Worm (Caenorhabditis elegans) whole organism, L4/young adult: ENCODE results near the gene erd-2.1.
A peak's percentile ranks its signal among the peaks of the same experiment; 100 is the strongest.

ENCODE experiments used
- W03F9.2 ChIP-seq: fragments of 150-350 bp; optimal IDR thresholded peaks from 2 replicates; lab custom pipeline; 2014; ENCODE audit warnings: missing biosample characterization, missing genetic modification characterization
- dao-5 ChIP-seq: sonication (generic microtip); optimal IDR thresholded peaks from 2 replicates; lab custom pipeline; 2016; ENCODE audit warnings: missing genotype, missing genetic modification characterization, moderate library complexity, missing compliant biosample characterization
- him-1 ChIP-seq: sonication (generic microtip); optimal IDR thresholded peaks from 2 replicates; lab custom pipeline; 2016; ENCODE audit warnings: missing genotype, missing genetic modification reagents, missing genetic modification characterization, missing compliant biosample characterization

Gene erd-2.1

DNA sequence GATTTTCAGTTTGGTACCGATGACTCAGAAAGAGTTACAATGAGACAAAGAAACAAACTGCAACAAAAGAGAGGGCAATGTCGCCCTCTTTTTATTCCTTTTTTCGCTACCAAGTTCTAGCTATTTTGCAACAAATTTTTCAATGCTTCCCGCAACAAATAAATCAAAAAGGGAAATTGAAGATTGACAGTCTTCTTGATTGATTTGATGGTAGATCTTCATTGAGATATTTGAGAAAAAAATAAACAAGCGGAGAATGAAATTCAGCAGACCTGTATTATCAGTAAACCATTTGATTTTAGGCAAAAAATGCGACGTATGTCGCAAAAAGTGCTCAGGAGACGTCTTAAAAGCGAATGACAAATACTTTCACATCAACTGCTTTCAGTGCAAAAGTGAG is 11.4 kb downstream of the erd-2.1 start:
- TF ChIP-seq him-1 (tag; lab: Kevin White, UChicago) = no peak
- TF ChIP-seq dao-5 (tag; lab: Kevin White, UChicago) = no peak
- TF ChIP-seq W03F9.2 (tag; lab: Kevin White, UChicago) = no peak

DNA sequence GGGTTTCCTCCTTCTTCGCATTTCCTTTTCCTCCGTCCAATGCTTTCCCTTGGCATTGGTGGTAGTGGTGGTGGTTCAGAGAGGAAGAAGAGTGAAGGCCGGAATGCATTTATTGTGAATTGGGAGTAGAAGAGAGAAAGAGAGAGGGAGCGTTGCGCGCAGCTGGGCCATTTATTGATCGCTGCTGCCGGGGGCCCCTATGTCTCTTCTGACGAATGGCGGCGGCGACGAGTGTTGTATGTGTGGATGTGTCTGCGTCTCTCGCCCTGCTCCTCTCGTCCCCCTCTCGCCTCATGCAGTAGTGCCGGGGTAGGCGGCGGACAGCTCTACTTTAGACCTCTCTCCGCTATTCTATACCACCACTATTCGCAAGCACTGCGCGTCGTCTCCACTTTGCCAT is 12.0 kb downstream of the erd-2.1 start, which contains the start of gene unc-115:
Gene unc-115 (plus strand): TSS at position 301 of the 400 bp plus-strand sequence.
- TF ChIP-seq him-1 (tag; lab: Kevin White, UChicago) (peak; percentile 88), dao-5 (tag; lab: Kevin White, UChicago) (no peak), W03F9.2 (tag; lab: Kevin White, UChicago) (peak; percentile 55)

DNA sequence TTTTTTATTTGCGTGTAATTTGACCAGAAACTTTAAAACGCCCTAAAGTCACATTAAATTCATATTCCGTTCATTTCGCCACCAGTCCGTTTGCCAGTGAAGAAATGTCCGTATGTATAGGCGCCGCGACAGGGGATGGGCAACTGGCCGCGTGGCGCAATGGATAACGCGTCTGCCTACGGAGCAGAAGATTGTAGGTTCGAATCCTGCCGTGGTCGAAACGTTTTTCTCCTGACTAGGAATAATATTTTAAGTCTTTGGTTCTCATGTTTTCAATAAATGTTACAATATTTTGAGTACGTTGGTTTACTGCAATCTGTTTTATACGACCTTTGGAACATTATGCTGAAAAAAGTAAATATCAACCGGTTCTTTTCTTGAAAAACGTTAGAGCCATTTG is 13.6 kb downstream of the erd-2.1 start:
- TF ChIP-seq dao-5 (tag; lab: Kevin White, UChicago) (peak; percentile 72), him-1 (tag; lab: Kevin White, UChicago) (peak; percentile 87), W03F9.2 (tag; lab: Kevin White, UChicago) (peak; percentile 32)

DNA sequence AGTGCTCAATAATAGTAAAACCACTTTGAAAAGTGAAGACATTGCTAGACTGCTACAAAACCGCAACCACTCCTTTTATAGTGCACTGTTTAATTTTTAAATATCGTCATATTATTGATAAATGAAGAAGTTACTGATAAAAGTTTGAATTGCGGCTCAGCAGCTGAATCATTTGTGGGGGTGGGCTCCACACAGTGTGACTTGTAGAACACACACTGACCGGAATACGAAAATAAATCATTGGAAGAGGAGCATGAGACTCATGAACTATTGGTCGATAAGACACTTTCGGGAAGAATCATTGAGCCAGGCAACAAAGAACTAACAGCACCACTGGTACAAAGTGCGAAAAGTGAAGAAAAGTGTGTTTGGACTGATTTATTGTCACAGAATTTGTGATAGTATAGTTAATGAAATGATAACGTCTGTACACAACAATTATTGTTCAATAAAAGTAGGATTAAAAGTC is 16.6 kb downstream of the erd-2.1 start, which contains the start of gene oac-14:
Gene oac-14 (minus strand): TSS at position 51 of the 469 bp plus-strand sequence.
- TF ChIP-seq him-1 (tag; lab: Kevin White, UChicago) (no peak), dao-5 (tag; lab: Kevin White, UChicago) (no peak), W03F9.2 (tag; lab: Kevin White, UChicago) (no peak)

DNA sequence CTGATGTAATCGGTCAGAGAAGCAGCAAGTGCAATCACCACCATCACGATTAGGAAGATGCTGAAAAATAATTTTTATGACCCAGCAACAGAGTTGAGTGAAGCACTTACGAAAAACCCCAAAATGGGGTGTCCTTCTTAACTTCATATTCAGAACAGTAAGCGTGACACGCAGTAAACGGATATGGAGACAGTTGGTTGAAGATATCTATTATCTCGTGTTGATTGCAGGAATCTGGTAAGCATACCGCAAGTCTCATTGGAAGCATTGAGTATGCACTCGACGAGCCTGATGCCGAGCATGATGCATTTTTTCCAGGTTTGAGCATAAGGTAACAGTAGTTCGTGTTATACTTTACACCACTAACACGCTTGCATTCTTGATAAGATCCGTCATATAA is 17.4 kb downstream of the erd-2.1 start:
- TF ChIP-seq him-1 (tag; lab: Kevin White, UChicago) = no peak
- no peak for TF ChIP-seq W03F9.2 (tag; lab: Kevin White, UChicago)
- TF ChIP-seq dao-5 (tag; lab: Kevin White, UChicago) = no peak

DNA sequence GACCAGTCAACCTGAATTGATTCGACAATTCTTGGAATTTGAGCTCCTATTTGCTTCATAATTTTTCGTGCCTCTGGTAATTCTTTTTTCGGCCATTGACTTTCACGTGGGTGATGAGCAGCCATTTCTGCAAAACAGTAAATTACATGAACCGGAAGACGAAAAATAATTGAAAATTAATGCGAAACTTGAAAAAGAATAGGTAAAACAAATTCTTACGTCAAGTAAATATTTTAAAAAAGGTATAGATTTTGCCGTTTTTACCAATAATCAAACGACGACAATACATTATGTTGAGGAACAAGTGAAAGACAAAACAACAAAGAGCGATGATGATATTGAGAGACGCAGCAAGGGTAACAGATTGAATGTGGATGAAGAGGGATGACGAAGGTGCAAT is 20.1 kb downstream of the erd-2.1 start, which contains the start of gene moc-1:
Gene moc-1 (minus strand): TSS at position 127 of the 400 bp plus-strand sequence.
- TF ChIP-seq W03F9.2 (tag; lab: Kevin White, UChicago) (no peak), dao-5 (tag; lab: Kevin White, UChicago) (no peak), him-1 (tag; lab: Kevin White, UChicago) (no peak)

DNA sequence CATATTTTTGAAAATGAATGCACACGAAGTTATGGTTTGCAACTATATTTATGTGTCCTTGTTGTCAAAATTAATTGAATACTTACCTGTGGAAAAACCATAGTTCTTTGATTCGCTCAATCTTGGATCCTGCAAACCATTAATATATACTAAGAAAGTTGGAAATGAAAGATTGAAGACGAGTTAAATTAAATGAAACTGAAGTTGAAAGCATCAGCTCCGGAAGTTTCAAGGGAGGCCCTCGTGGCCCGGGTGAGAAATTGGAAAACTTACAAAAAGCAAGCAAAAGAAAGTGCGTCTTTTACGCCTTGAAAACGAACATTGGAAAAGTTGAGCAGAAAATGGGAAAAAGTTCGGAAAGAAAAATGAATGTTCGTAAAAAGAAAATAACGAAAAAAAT is 25.5 kb downstream of the erd-2.1 start, which contains the start of gene unc-58:
Gene unc-58 (minus strand): TSS at position 101 of the 400 bp plus-strand sequence.
- no peak for TF ChIP-seq dao-5 (tag; lab: Kevin White, UChicago)
- no peak for TF ChIP-seq W03F9.2 (tag; lab: Kevin White, UChicago)
- TF ChIP-seq him-1 (tag; lab: Kevin White, UChicago) = no peak

DNA sequence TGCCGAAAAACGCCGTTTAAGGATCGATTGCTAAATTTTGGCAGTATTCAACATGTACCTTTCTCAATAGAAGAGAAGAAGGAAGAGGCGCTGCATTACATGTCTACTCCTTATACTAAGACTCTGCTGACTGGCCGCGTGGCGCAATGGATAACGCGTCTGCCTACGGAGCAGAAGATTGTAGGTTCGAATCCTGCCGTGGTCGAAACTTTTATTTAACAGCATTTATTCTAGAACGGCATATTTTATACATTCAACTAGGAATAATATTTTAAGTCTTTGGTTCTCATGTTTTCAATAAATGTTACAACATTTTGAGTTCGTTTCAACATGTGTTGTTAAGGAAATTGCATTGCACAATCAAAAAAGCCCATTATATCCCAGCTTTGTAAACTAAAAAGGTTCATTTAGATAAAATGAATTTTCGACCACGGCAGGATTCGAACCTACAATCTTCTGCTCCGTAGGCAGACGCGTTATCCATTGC is 26.0 kb downstream of the erd-2.1 start:
- TF ChIP-seq him-1 (tag; lab: Kevin White, UChicago) = peak; percentile 47

DNA sequence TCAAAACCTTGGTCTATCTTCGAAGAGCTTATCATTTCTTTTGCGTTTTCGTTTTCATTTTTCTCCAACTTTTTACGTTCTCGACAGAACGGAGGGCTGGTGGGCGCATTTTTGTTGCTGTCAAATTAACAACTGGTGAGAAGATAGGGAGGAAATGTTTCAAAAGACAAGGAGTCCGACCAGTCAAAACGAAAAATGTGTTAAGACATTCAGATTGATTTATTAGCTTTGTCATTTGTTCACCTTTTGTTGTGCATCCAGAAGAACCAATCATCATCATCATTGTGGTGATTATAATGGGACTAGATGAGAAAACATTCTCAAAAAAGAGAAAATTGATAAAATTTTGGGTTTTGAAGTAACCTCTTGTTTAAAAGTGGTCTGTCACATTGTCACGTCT is 28.5 kb downstream of the erd-2.1 start:
- TF ChIP-seq dao-5 (tag; lab: Kevin White, UChicago) (no peak), him-1 (tag; lab: Kevin White, UChicago) (no peak), W03F9.2 (tag; lab: Kevin White, UChicago) (no peak)

DNA sequence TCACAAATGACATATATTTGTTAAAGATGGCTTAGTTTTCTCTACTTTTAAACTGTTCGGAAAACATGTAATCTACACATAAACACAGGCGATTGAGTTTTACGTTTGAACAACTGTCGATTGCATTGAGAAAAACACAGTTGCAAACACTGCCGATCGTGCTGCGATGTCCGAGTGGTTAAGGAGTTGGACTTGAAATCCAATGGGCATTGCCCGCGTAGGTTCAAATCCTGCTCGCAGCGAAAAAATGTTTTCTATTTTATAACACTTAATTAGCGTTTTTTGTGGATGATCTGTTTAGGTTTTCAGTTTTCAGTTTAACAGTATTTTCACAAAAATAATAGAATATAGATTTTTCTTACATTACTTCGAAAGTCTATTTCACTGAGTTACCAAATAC is 34.3 kb downstream of the erd-2.1 start:
- no peak for TF ChIP-seq him-1 (tag; lab: Kevin White, UChicago)
- TF ChIP-seq dao-5 (tag; lab: Kevin White, UChicago) = no peak
- TF ChIP-seq W03F9.2 (tag; lab: Kevin White, UChicago) = no peak

DNA sequence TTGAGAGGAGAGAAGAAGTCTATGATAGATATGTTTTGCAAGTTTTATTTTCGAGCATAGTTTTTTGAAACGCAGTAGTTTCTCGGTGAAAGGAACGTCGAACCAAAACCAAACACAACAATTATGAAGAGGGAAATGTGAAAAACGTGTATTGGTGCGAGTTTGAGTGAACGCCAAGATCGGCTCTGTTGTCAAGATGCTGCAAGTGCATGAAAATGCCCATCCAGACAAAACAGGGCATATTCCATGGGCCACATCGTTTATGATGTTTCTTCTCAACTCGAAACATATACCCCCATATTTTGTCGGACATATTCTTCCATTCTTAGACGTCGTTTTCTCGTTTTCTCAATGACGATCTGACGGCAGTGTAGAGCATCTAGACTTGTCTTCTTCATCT is 35.6 kb downstream of the erd-2.1 start:
- TF ChIP-seq W03F9.2 (tag; lab: Kevin White, UChicago) (no peak), dao-5 (tag; lab: Kevin White, UChicago) (no peak), him-1 (tag; lab: Kevin White, UChicago) (no peak)

DNA sequence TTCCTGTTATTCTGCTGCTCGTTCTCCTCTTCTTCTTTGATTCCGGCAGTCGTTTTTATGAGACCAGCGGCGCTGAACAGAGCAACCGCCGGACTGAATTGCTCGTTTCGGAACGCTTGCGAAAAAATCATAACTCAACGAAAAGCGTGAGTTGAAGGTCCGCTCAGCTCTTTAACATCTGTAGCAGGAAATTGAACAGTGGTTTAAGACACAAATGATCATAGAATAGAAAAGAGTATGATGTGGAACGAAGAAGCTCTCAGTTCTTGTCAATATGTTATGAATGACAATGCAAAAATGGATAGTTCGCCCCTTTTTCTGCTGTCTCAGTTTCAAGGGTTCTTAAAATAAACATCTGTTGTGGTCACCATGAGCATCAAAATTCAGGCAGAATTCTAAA is 45.0 kb downstream of the erd-2.1 start:
- no peak for TF ChIP-seq him-1 (tag; lab: Kevin White, UChicago)
- no peak for TF ChIP-seq W03F9.2 (tag; lab: Kevin White, UChicago)
- no peak for TF ChIP-seq dao-5 (tag; lab: Kevin White, UChicago)
